Fruit fly (Drosophila melanogaster) whole organism, pupa: ENCODE results near the gene CG31740.

ENCODE experiments used
- CG17806 ChIP-seq: fragments of 200-800 bp; sonication (Bioruptor generic); optimal IDR thresholded peaks from 2 replicates; lab custom pipeline; 2018; ENCODE audit warnings: missing biosample characterization, mild to moderate bottlenecking, missing genetic modification characterization, moderate library complexity
- CG8159 ChIP-seq: fragments of 200-800 bp; sonication (Bioruptor generic); optimal IDR thresholded peaks from 3 replicates; lab custom pipeline; 2018; ENCODE audit warnings: missing biosample characterization, mild to moderate bottlenecking, missing genetic modification characterization, moderate library complexity
- CG9948 ChIP-seq: fragments of 200-800 bp; sonication (Bioruptor generic); optimal IDR thresholded peaks from 2 replicates; lab custom pipeline; 2018; ENCODE audit warnings: missing biosample characterization, mild to moderate bottlenecking, missing genetic modification characterization, moderate library complexity
- EcR ChIP-seq: fragments of 200-800 bp; sonication (Bioruptor generic); optimal IDR thresholded peaks from 3 replicates; lab custom pipeline; 2019; ENCODE audit warnings: missing biosample characterization, missing genetic modification characterization, mild to moderate bottlenecking, moderate library complexity, missing genetic modification reagents
- Pif1B ChIP-seq: fragments of 200-800 bp; sonication (Bioruptor generic); optimal IDR thresholded peaks from 3 replicates; lab custom pipeline; 2016; ENCODE audit warnings: missing biosample characterization, missing genetic modification characterization
- Snoo ChIP-seq: fragments of 200-800 bp; sonication (Bioruptor generic); optimal IDR thresholded peaks from 3 replicates; lab custom pipeline; 2017; ENCODE audit warnings: missing biosample characterization, mild to moderate bottlenecking, missing genetic modification characterization, inconsistent platforms
- rn ChIP-seq: fragments of 200-800 bp; sonication (Bioruptor generic); IDR thresholded peaks from 2 replicates; pipeline ENCODE4 v1.3.6; 2022; ENCODE audit warnings: missing biosample characterization, missing genetic modification characterization

- TF ChIP-seq CG17806 (tag; lab: Kevin White, UChicago), result no peak
- no peak for TF ChIP-seq Snoo (tag; lab: Kevin White, UChicago)
- TF ChIP-seq CG9948 (tag; lab: Kevin White, UChicago), result no peak
- TF ChIP-seq Pif1B, result no peak
- no peak for TF ChIP-seq rn (GFP tag; lab: Robert Waterston, UW)
- TF ChIP-seq CG8159, result no peak
- TF ChIP-seq EcR (GFP tag; lab: Kevin White, UChicago), result no peak
Observed at dm6 chr2L:18011375-18011774, 2.6 kb downstream of the CG31740 start, which contains the start of gene elfless.
